Fruit fly (Drosophila melanogaster) whole organism, adult: ENCODE results near the gene Pss.
A peak's percentile ranks its signal among the peaks of the same experiment; 100 is the strongest.

Experiments used
- CG11617 ChIP-seq: fragments of 200-800 bp; sonication (Bioruptor generic); optimal IDR thresholded peaks from 2 replicates; lab custom pipeline; 2017; ENCODE audit warnings: mild to moderate bottlenecking, missing biosample characterization, missing genetic modification reagents, missing genetic modification characterization
- CG12768 ChIP-seq: fragments of 200-800 bp; sonication (Bioruptor generic); optimal IDR thresholded peaks from 2 replicates; lab custom pipeline; 2017; ENCODE audit warnings: missing biosample characterization, missing genetic modification characterization, mild to moderate bottlenecking, moderate library complexity, missing genetic modification reagents
- CG14711 ChIP-seq: fragments of 200-800 bp; sonication (Bioruptor generic); optimal IDR thresholded peaks from 2 replicates; lab custom pipeline; 2018; ENCODE audit warnings: missing biosample characterization, mild to moderate bottlenecking, missing genetic modification characterization, moderate library complexity
- CG1620 ChIP-seq: fragments of 200-800 bp; sonication (Bioruptor generic); optimal IDR thresholded peaks from 2 replicates; lab custom pipeline; 2016; ENCODE audit warnings: missing biosample characterization, missing genetic modification characterization
- CG33017 ChIP-seq: fragments of 200-800 bp; sonication (Bioruptor generic); optimal IDR thresholded peaks from 2 replicates; lab custom pipeline; 2018; ENCODE audit warnings: missing biosample characterization, mild to moderate bottlenecking, missing genetic modification characterization, moderate library complexity
- CG5204 ChIP-seq: fragments of 200-800 bp; sonication (Bioruptor generic); optimal IDR thresholded peaks from 2 replicates; lab custom pipeline; 2016; ENCODE audit warnings: missing biosample characterization, missing genetic modification characterization
- CG7045 ChIP-seq: fragments of 200-800 bp; sonication (Bioruptor generic); optimal IDR thresholded peaks from 2 replicates; lab custom pipeline; 2017; ENCODE audit warnings: missing biosample characterization, mild to moderate bottlenecking, missing genetic modification characterization
- CG7101 ChIP-seq: fragments of 200-800 bp; sonication (Bioruptor generic); optimal IDR thresholded peaks from 2 replicates; lab custom pipeline; 2018; ENCODE audit warnings: missing biosample characterization, mild to moderate bottlenecking, missing genetic modification characterization, moderate library complexity
- Clk ChIP-seq: fragments of 200-800 bp; sonication (Bioruptor generic); optimal IDR thresholded peaks from 2 replicates; lab custom pipeline; 2017; ENCODE audit warnings: missing biosample characterization, missing genetic modification characterization
- Crg-1 ChIP-seq: fragments of 200-800 bp; sonication (Bioruptor generic); optimal IDR thresholded peaks from 2 replicates; lab custom pipeline; 2016; ENCODE audit warnings: missing biosample characterization, missing genetic modification characterization
- Hr96 ChIP-seq: fragments of 200-800 bp; sonication (Bioruptor generic); optimal IDR thresholded peaks from 2 replicates; lab custom pipeline; 2016; ENCODE audit warnings: missing biosample characterization, missing genetic modification characterization
- Mnt ChIP-seq: fragments of 200-800 bp; sonication (Bioruptor generic); optimal IDR thresholded peaks from 2 replicates; lab custom pipeline; 2016; ENCODE audit warnings: missing biosample characterization, mild to moderate bottlenecking, missing genetic modification characterization
- bab1 ChIP-seq: fragments of 200-800 bp; sonication (Bioruptor generic); optimal IDR thresholded peaks from 3 replicates; lab custom pipeline; 2019; ENCODE audit warnings: missing biosample characterization, mild to moderate bottlenecking, missing genetic modification characterization, moderate library complexity
- cic ChIP-seq: fragments of 200-800 bp; sonication (Bioruptor generic); optimal IDR thresholded peaks from 2 replicates; lab custom pipeline; 2017; ENCODE audit warnings: missing biosample characterization, mild to moderate bottlenecking, missing genetic modification characterization, moderate library complexity
- cnc ChIP-seq, 2 experiments: fragments of >200 bp; optimal IDR thresholded peaks; 2 replicates each; lab custom pipeline; 2017
- kay ChIP-seq: fragments of 200-800 bp; sonication (Bioruptor generic); peaks from one replicate; lab custom pipeline; 2016; ENCODE audit warnings: missing biosample characterization, missing genetic modification characterization, borderline replicate concordance
- ovo ChIP-seq: fragments of 200-800 bp; sonication (Bioruptor generic); optimal IDR thresholded peaks from 2 replicates; lab custom pipeline; 2016; ENCODE audit warnings: missing biosample characterization, missing genetic modification characterization
- pad ChIP-seq: fragments of 200-800 bp; sonication (Bioruptor generic); optimal IDR thresholded peaks from 3 replicates; lab custom pipeline; 2017; ENCODE audit warnings: missing biosample characterization, missing genetic modification characterization, mild to moderate bottlenecking, moderate library complexity, missing genetic modification reagents
- tj ChIP-seq: fragments of 200-800 bp; sonication (Bioruptor generic); optimal IDR thresholded peaks from 3 replicates; lab custom pipeline; 2017; ENCODE audit warnings: missing biosample characterization, mild to moderate bottlenecking, missing genetic modification characterization, moderate library complexity
- toe ChIP-seq: fragments of 200-800 bp; sonication (Bioruptor generic); optimal IDR thresholded peaks from 2 replicates; lab custom pipeline; 2016; ENCODE audit warnings: missing biosample characterization, missing genetic modification characterization

The Pss gene

dm6 chr3L:20474789-20475208, 51.2 kb downstream of the Pss start:
- peak; percentile 91 for TF ChIP-seq CG7045 (GFP tag; lab: Kevin White, UChicago)
- peak; percentile 68 for TF ChIP-seq ovo (GFP tag; lab: Kevin White, UChicago)
- TF ChIP-seq Clk (GFP tag; lab: Kevin White, UChicago) = peak; percentile 79
- peak; percentile 93 for TF ChIP-seq CG1620 (GFP tag; lab: Kevin White, UChicago)
- peak; percentile 86 for TF ChIP-seq CG14711
- TF ChIP-seq kay = peak; percentile 85
- TF ChIP-seq CG12768 = peak; percentile 91
- peak; percentile 90 for TF ChIP-seq bab1 (GFP tag; lab: Kevin White, UChicago)
- peak; percentile 90 for TF ChIP-seq CG33017 (tag; lab: Kevin White, UChicago)
- peak; percentile 61 for TF ChIP-seq Hr96 (GFP tag; lab: Kevin White, UChicago)
- peak; percentile 80 for TF ChIP-seq cic (GFP tag; lab: Kevin White, UChicago)
- TF ChIP-seq CG5204 = peak; percentile 78
- no peak for TF ChIP-seq cnc (optimal IDR thresholded peaks at IDR 0.05; lab: Kevin White, UChicago)
- peak; percentile 91 for TF ChIP-seq toe (GFP tag; lab: Kevin White, UChicago)
- TF ChIP-seq Mnt (GFP tag; lab: Kevin White, UChicago) = peak; percentile 68
- peak; percentile 71 for TF ChIP-seq tj (GFP tag; lab: Kevin White, UChicago)
- TF ChIP-seq pad (GFP tag; lab: Kevin White, UChicago) = peak; percentile 68
- peak; percentile 90 for TF ChIP-seq CG7101 (tag; lab: Kevin White, UChicago)
- peak; percentile 91 for TF ChIP-seq CG11617 (GFP tag; lab: Kevin White, UChicago)
- peak; percentile 90 for TF ChIP-seq Crg-1 (GFP tag; lab: Kevin White, UChicago)

dm6 chr3L:20474197-20474788, 51.7 kb downstream of the Pss start, which contains the start of gene isoQC:
TSS of gene isoQC (plus strand) at chr3L:20474466.
- peak; percentile 90 for TF ChIP-seq kay
- no peak for TF ChIP-seq Clk (GFP tag; lab: Kevin White, UChicago)
- no peak for TF ChIP-seq Hr96 (GFP tag; lab: Kevin White, UChicago)
- no peak for TF ChIP-seq CG7045 (GFP tag; lab: Kevin White, UChicago)
- TF ChIP-seq Mnt (GFP tag; lab: Kevin White, UChicago) = peak; percentile 60
- no peak for TF ChIP-seq cic (GFP tag; lab: Kevin White, UChicago)

dm6 chr3L:20473021-20473799, 52.8 kb downstream of the Pss start, which contains the start of the genes CG32428 and CG5969:
TSS of gene CG32428 (minus strand) at chr3L:20473723.
TSS of gene CG5969 (plus strand) at chr3L:20473783.
- TF ChIP-seq CG33017 (tag; lab: Kevin White, UChicago) = peak; percentile 74
- no peak for TF ChIP-seq ovo (GFP tag; lab: Kevin White, UChicago)
- TF ChIP-seq CG12768 = peak; percentile 78
- TF ChIP-seq bab1 (GFP tag; lab: Kevin White, UChicago) = no peak
- TF ChIP-seq tj (GFP tag; lab: Kevin White, UChicago) = peak; percentile 82
- peak; percentile 74 for TF ChIP-seq CG7101 (tag; lab: Kevin White, UChicago)
- TF ChIP-seq CG11617 (GFP tag; lab: Kevin White, UChicago) = peak; percentile 40
- peak; percentile 60 for TF ChIP-seq CG14711
- TF ChIP-seq pad (GFP tag; lab: Kevin White, UChicago) = peak; percentile 47
- TF ChIP-seq Clk (GFP tag; lab: Kevin White, UChicago) = no peak
- TF ChIP-seq Hr96 (GFP tag; lab: Kevin White, UChicago) = no peak
- TF ChIP-seq cnc (optimal IDR thresholded peaks at IDR 0.05; lab: Kevin White, UChicago) = no peak
- no peak for TF ChIP-seq cic (GFP tag; lab: Kevin White, UChicago)
- no peak for TF ChIP-seq kay
- TF ChIP-seq CG5204 = peak; percentile 11
- peak; percentile 8 for TF ChIP-seq toe (GFP tag; lab: Kevin White, UChicago)
- peak; percentile 70 for TF ChIP-seq CG7045 (GFP tag; lab: Kevin White, UChicago)
- peak; percentile 60 for TF ChIP-seq Mnt (GFP tag; lab: Kevin White, UChicago)

dm6 chr3L:20472607-20473006, 53.4 kb downstream of the Pss start:
- TF ChIP-seq CG7045 (GFP tag; lab: Kevin White, UChicago) = no peak
- TF ChIP-seq bab1 (GFP tag; lab: Kevin White, UChicago) = no peak
- no peak for TF ChIP-seq CG14711
